Worm (Caenorhabditis elegans): ENCODE results near the gene R166.3.

DNA sequence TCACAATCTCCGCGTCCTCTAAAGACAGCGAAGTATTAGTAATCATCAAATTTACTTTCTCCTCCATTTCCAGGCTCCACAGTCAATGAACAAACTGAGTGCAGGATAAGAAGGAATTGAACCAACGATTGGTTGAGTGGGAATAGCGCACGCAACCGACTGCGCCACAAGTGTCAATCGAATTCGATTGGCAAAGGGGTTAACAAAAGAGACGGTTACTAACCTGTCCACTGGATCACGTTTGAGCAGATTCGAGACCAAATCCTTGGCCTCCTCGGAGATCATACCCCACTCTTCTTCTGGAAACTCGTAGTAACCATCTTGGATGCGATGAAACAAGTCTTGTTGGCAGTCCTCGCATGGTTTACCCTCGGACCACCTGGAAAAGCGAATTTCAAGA lies 6.1 kb upstream of the R166.3 start:
- TF ChIP-seq T22C8.4 (GFP tag; IDR thresholded peaks at IDR 0.05) (no peak), tab-1 (GFP tag; IDR thresholded peaks at IDR 0.05) (no peak), cog-1 (tag; optimal IDR thresholded peaks at IDR 0.05) (no peak)
